Fruit fly (Drosophila melanogaster) whole organism, prepupa: ENCODE data around the gene tkv.
A peak's percentile ranks its signal among the peaks of the same experiment; 100 is the strongest.

ENCODE experiments used
- Blimp-1 ChIP-seq: fragments of 200-800 bp; sonication (Bioruptor generic); optimal IDR thresholded peaks from 3 replicates; lab custom pipeline; 2017; ENCODE audit warnings: missing biosample characterization, missing genetic modification characterization, mild to moderate bottlenecking, moderate library complexity, missing genetic modification reagents
- CG10631 ChIP-seq: fragments of 200-800 bp; sonication (Bioruptor generic); optimal IDR thresholded peaks from 2 replicates; lab custom pipeline; 2016; ENCODE audit warnings: missing biosample characterization, missing genetic modification characterization
- CG11294 ChIP-seq: fragments of 200-800 bp; sonication (Bioruptor generic); IDR thresholded peaks from 2 replicates; pipeline ENCODE4 v1.3.6; 2022; ENCODE audit warnings: missing biosample characterization, missing genetic modification characterization
- CG11762 ChIP-seq: fragments of 200-800 bp; sonication (Bioruptor generic); optimal IDR thresholded peaks from 3 replicates; lab custom pipeline; 2016; ENCODE audit warnings: missing biosample characterization, missing genetic modification characterization; ENCODE audit not compliant: insufficient read depth
- CG15336 ChIP-seq: fragments of 200-800 bp; sonication (Bioruptor generic); IDR thresholded peaks from 2 replicates; pipeline ENCODE4 v1.3.6; 2022; ENCODE audit warnings: missing biosample characterization, missing genetic modification characterization
- CG16779 ChIP-seq: fragments of 200-800 bp; sonication (Bioruptor generic); optimal IDR thresholded peaks from 3 replicates; lab custom pipeline; 2017; ENCODE audit warnings: missing biosample characterization, mild to moderate bottlenecking, missing genetic modification characterization
- CG3032 ChIP-seq: fragments of 200-800 bp; optimal IDR thresholded peaks from 2 replicates; lab custom pipeline; 2019; ENCODE audit warnings: missing biosample characterization, mild to moderate bottlenecking, missing genetic modification characterization, moderate library complexity
- CG31627 ChIP-seq: fragments of 200-800 bp; sonication (Bioruptor generic); optimal IDR thresholded peaks from 3 replicates; lab custom pipeline; 2016; ENCODE audit warnings: missing biosample characterization, missing genetic modification characterization
- CG32006 ChIP-seq: fragments of 200-800 bp; sonication (Bioruptor generic); optimal IDR thresholded peaks from 3 replicates; lab custom pipeline; 2017; ENCODE audit warnings: missing biosample characterization, mild to moderate bottlenecking, missing genetic modification characterization
- CG34406 ChIP-seq: fragments of 200-800 bp; sonication (Bioruptor generic); optimal IDR thresholded peaks from 3 replicates; lab custom pipeline; 2016; ENCODE audit warnings: missing biosample characterization, missing genetic modification characterization
- CG3919 ChIP-seq: fragments of 200-800 bp; sonication (Bioruptor generic); optimal IDR thresholded peaks from 3 replicates; lab custom pipeline; 2016; ENCODE audit warnings: missing biosample characterization, missing genetic modification characterization
- CG6276 ChIP-seq: fragments of 200-800 bp; sonication (Bioruptor generic); optimal IDR thresholded peaks from 2 replicates; lab custom pipeline; 2017; ENCODE audit warnings: missing biosample characterization, mild to moderate bottlenecking, missing genetic modification characterization
- CG6792 ChIP-seq: fragments of 200-800 bp; sonication (Bioruptor generic); optimal IDR thresholded peaks from 3 replicates; lab custom pipeline; 2016; ENCODE audit warnings: missing biosample characterization, missing genetic modification characterization
- CG6854 ChIP-seq: fragments of 200-800 bp; sonication (Bioruptor generic); optimal IDR thresholded peaks from 2 replicates; lab custom pipeline; 2017; ENCODE audit warnings: missing biosample characterization, mild to moderate bottlenecking, missing genetic modification characterization
- CG7368 ChIP-seq: fragments of 200-800 bp; sonication (Bioruptor generic); optimal IDR thresholded peaks from 3 replicates; lab custom pipeline; 2016; ENCODE audit warnings: missing biosample characterization, missing genetic modification characterization
- CG8119 ChIP-seq: fragments of 200-800 bp; sonication (Bioruptor generic); IDR thresholded peaks from 3 replicates; pipeline ENCODE4 v1.3.6; 2022; ENCODE audit warnings: missing biosample characterization, missing genetic modification characterization
- CG8319 ChIP-seq: fragments of 200-800 bp; sonication (Bioruptor generic); optimal IDR thresholded peaks from 3 replicates; lab custom pipeline; 2016; ENCODE audit warnings: missing biosample characterization, missing genetic modification characterization
- CG9139 ChIP-seq: fragments of 200-800 bp; sonication (Bioruptor generic); optimal IDR thresholded peaks from 3 replicates; lab custom pipeline; 2017; ENCODE audit warnings: missing biosample characterization, mild to moderate bottlenecking, missing genetic modification characterization
- Eip75B ChIP-seq: fragments of 200-800 bp; sonication (Bioruptor generic); optimal IDR thresholded peaks from 3 replicates; lab custom pipeline; 2016; ENCODE audit warnings: missing biosample characterization, missing genetic modification characterization
- Eip78C ChIP-seq: fragments of 200-800 bp; sonication (Bioruptor generic); peaks from one replicate; lab custom pipeline; 2016; ENCODE audit warnings: missing biosample characterization, missing genetic modification characterization
- Eip93F ChIP-seq: fragments of 200-800 bp; sonication (Bioruptor generic); optimal IDR thresholded peaks from 2 replicates; lab custom pipeline; 2016; ENCODE audit warnings: missing biosample characterization, mild to moderate bottlenecking, missing genetic modification characterization
- Ets21C ChIP-seq: fragments of 200-800 bp; sonication (Bioruptor generic); optimal IDR thresholded peaks from 3 replicates; lab custom pipeline; 2016; ENCODE audit warnings: missing biosample characterization, missing genetic modification characterization
- Ets96B ChIP-seq: fragments of 200-800 bp; optimal IDR thresholded peaks from 2 replicates; lab custom pipeline; 2019; ENCODE audit warnings: missing biosample characterization, mild to moderate bottlenecking, missing genetic modification characterization, moderate library complexity
- Gug ChIP-seq: fragments of 200-800 bp; sonication (Bioruptor generic); IDR thresholded peaks from 2 replicates; pipeline ENCODE4 v1.3.6; 2022; ENCODE audit warnings: missing biosample characterization, missing genetic modification characterization
- Hr38 ChIP-seq: sonication (Bioruptor generic); optimal IDR thresholded peaks from 2 replicates; lab custom pipeline; 2016; ENCODE audit warnings: missing biosample characterization, missing genetic modification characterization
- Hr39 ChIP-seq: fragments of 200-800 bp; sonication (Bioruptor generic); optimal IDR thresholded peaks from 2 replicates; lab custom pipeline; 2016; ENCODE audit warnings: missing biosample characterization, missing genetic modification characterization
- Hr4 ChIP-seq: fragments of 200-800 bp; sonication (Bioruptor generic); optimal IDR thresholded peaks from 3 replicates; lab custom pipeline; 2016; ENCODE audit warnings: missing biosample characterization, missing genetic modification characterization
- Lpt ChIP-seq: fragments of 200-800 bp; sonication (Bioruptor generic); optimal IDR thresholded peaks from 3 replicates; lab custom pipeline; 2016; ENCODE audit warnings: missing biosample characterization, missing genetic modification characterization
- Met ChIP-seq: fragments of 200-800 bp; sonication (Bioruptor generic); optimal IDR thresholded peaks from 3 replicates; lab custom pipeline; 2016; ENCODE audit warnings: missing biosample characterization, missing genetic modification characterization
- OdsH ChIP-seq: fragments of 200-800 bp; sonication (Bioruptor generic); optimal IDR thresholded peaks from 3 replicates; lab custom pipeline; 2016; ENCODE audit warnings: missing biosample characterization, missing genetic modification characterization
- Smox ChIP-seq: fragments of 200-800 bp; sonication (Bioruptor generic); optimal IDR thresholded peaks from 3 replicates; lab custom pipeline; 2016; ENCODE audit warnings: missing biosample characterization, missing genetic modification characterization
- Sox102F ChIP-seq: fragments of 200-800 bp; sonication (Bioruptor generic); optimal IDR thresholded peaks from 2 replicates; lab custom pipeline; 2016; ENCODE audit warnings: missing biosample characterization, mild to moderate bottlenecking, missing genetic modification characterization
- Sox14 ChIP-seq: fragments of 200-800 bp; sonication (Bioruptor generic); optimal IDR thresholded peaks from 3 replicates; lab custom pipeline; 2016; ENCODE audit warnings: missing biosample characterization, missing genetic modification characterization
- Sox15 ChIP-seq: fragments of 200-800 bp; sonication (Bioruptor generic); optimal IDR thresholded peaks from 3 replicates; lab custom pipeline; 2016; ENCODE audit warnings: missing biosample characterization, missing genetic modification characterization
- achi ChIP-seq: fragments of 200-800 bp; sonication (Bioruptor generic); optimal IDR thresholded peaks from 3 replicates; lab custom pipeline; 2016; ENCODE audit warnings: missing biosample characterization, missing genetic modification characterization
- acj6 ChIP-seq: fragments of 200-800 bp; sonication (Bioruptor generic); optimal IDR thresholded peaks from 3 replicates; lab custom pipeline; 2016; ENCODE audit warnings: missing biosample characterization, missing genetic modification characterization
- dac ChIP-seq: fragments of 200-800 bp; sonication (Bioruptor generic); optimal IDR thresholded peaks from 2 replicates; lab custom pipeline; 2017; ENCODE audit warnings: missing biosample characterization, mild to moderate bottlenecking, missing genetic modification characterization
- dsx ChIP-seq: fragments of 200-800 bp; optimal IDR thresholded peaks from 3 replicates; lab custom pipeline; 2019; ENCODE audit warnings: missing biosample characterization, mild to moderate bottlenecking, missing genetic modification characterization, moderate library complexity; ENCODE audit not compliant: poor library complexity, severe bottlenecking
- esn ChIP-seq: fragments of 200-800 bp; sonication (Bioruptor generic); optimal IDR thresholded peaks from 2 replicates; lab custom pipeline; 2016; ENCODE audit warnings: missing biosample characterization, mild to moderate bottlenecking, missing genetic modification characterization, moderate library complexity
- fd59A ChIP-seq: fragments of 200-800 bp; sonication (Bioruptor generic); optimal IDR thresholded peaks from 2 replicates; lab custom pipeline; 2017; ENCODE audit warnings: missing biosample characterization, mild to moderate bottlenecking, missing genetic modification characterization, missing genetic modification reagents
- fd85E ChIP-seq: fragments of 200-800 bp; sonication (Bioruptor generic); optimal IDR thresholded peaks from 3 replicates; lab custom pipeline; 2016; ENCODE audit warnings: missing biosample characterization, missing genetic modification characterization
- pdm3 ChIP-seq: fragments of 200-800 bp; sonication (Bioruptor generic); optimal IDR thresholded peaks from 3 replicates; lab custom pipeline; 2016; ENCODE audit warnings: missing biosample characterization, missing genetic modification characterization
- ss ChIP-seq, 2 experiments: fragments of 200-800 bp; sonication (Bioruptor generic); optimal IDR thresholded peaks; 2 replicates in 1 of 2; 3 replicates in 1 of 2; lab custom pipeline; 2017 to 2018; ENCODE audit warnings: mild to moderate bottlenecking in 2 of 2, missing biosample characterization in 2 of 2, missing genetic modification characterization in 2 of 2, moderate library complexity in 1 of 2
- svp ChIP-seq: fragments of 200-800 bp; sonication (Bioruptor generic); peaks from one replicate; lab custom pipeline; 2016; ENCODE audit warnings: missing biosample characterization, missing genetic modification characterization
- vri ChIP-seq: fragments of 200-800 bp; sonication (Bioruptor generic); optimal IDR thresholded peaks from 3 replicates; lab custom pipeline; 2016; ENCODE audit warnings: missing biosample characterization, mild to moderate bottlenecking, missing genetic modification characterization

Gene tkv

DNA sequence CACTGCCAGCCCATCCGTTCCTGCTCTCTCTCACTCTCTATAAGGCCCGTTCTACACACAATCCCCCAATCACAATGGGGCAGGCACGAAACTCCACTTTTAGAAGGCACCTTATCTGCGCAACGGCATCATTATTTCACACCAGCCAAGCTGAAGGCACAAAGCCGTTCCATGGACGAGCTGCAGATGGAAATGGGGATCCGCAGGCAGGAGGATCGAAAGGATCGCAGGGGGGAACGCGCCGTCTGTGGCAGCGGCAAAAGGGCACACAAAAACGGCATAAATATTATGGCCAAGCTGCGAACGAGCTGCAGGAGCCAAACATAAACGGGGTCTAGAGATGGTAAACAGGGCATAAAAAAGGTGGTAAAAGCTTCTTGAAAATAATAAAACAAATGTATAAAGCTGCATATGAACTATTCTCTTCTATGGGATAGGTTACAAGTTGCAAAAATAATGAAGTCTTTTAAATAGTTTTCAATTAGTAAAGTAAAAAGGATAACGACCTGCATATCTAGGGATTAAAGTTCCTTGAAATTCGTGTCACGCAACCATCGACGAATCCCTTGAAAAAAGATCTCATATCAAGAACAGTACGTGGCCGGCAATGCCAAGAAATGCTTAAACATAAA lies 18.7 kb downstream of the tkv start (continued):
- TF ChIP-seq pdm3 (GFP tag; lab: Kevin White, UChicago) (peak; percentile 60), svp (GFP tag; lab: Kevin White, UChicago) (peak; percentile 91), CG15336 (GFP tag; lab: Robert Waterston, UW) (no peak), Blimp-1 (GFP tag; lab: Kevin White, UChicago) (peak; percentile 32), CG9139 (peak; percentile 19), CG11762 (GFP tag; lab: Kevin White, UChicago) (no peak), CG6792 (peak; percentile 62), Ets21C (GFP tag; lab: Kevin White, UChicago) (peak; percentile 61), dsx (GFP tag; lab: Kevin White, UChicago) (peak; percentile 66), CG10631 (GFP tag; lab: Kevin White, UChicago) (peak; percentile 73), CG11294 (GFP tag; lab: Robert Waterston, UW) (no peak), CG8119 (0 out of 3 replicates have a peak, but pooled peaks have one; percentile 15), CG6854 (no peak), achi (GFP tag; lab: Kevin White, UChicago) (peak; percentile 56), CG3032 (tag; lab: Kevin White, UChicago) (peak; percentile 74), Hr4 (GFP tag; lab: Kevin White, UChicago) (no peak), CG34406 (peak; percentile 51), CG6276 (no peak), fd85E (GFP tag; lab: Kevin White, UChicago) (no peak), Eip93F (peak; percentile 43), Sox102F (GFP tag; lab: Kevin White, UChicago) (peak; percentile 76), dac (GFP tag; lab: Kevin White, UChicago) (no peak)
- TF ChIP-seq, all 60 proteins: peak for 41

DNA sequence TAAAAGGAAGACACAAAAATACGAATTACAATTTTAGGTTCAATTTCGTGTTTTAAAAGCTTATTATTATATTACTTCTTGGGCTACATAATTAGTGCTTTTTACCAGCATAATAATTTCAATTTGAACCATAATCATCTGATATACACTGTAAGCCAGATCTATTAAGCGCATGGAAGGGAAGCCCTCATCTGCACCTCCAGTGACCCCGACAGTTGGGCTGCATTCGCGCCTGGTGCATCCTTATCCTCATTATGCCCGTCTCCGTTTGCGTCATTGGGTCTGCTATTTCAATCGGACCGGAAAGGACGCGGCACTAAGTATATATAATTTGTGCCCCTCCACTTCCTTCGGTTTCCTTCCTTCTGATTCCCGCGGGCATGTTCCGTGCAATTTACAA lies 19.5 kb downstream of the tkv start:
- TF ChIP-seq Ets96B: peak; percentile 29
- TF ChIP-seq CG7368: no peak
- TF ChIP-seq Lpt (GFP tag; lab: Kevin White, UChicago): no peak
- TF ChIP-seq Ets21C (GFP tag; lab: Kevin White, UChicago): no peak
- no peak for TF ChIP-seq dac (GFP tag; lab: Kevin White, UChicago)
- TF ChIP-seq dsx (GFP tag; lab: Kevin White, UChicago): no peak
- TF ChIP-seq Gug: no peak
- TF ChIP-seq CG16779 (tag; lab: Kevin White, UChicago): no peak
- no peak for TF ChIP-seq CG3919
- no peak for TF ChIP-seq CG8119
- no peak for TF ChIP-seq CG31627 (GFP tag; lab: Kevin White, UChicago)
- TF ChIP-seq vri (GFP tag; lab: Kevin White, UChicago): no peak
- no peak for TF ChIP-seq CG11294 (GFP tag; lab: Robert Waterston, UW)
- peak; percentile 53 for TF ChIP-seq Eip78C (GFP tag; lab: Kevin White, UChicago)
- TF ChIP-seq pdm3 (GFP tag; lab: Kevin White, UChicago): peak; percentile 5
- no peak for TF ChIP-seq achi (GFP tag; lab: Kevin White, UChicago)
- no peak for TF ChIP-seq Eip75B (GFP tag; lab: Kevin White, UChicago)
- no peak for TF ChIP-seq Sox15
- no peak for TF ChIP-seq CG32006
- no peak for TF ChIP-seq CG11762 (GFP tag; lab: Kevin White, UChicago)
- no peak for TF ChIP-seq fd59A (GFP tag; lab: Kevin White, UChicago)
- no peak for TF ChIP-seq Hr38 (GFP tag; lab: Kevin White, UChicago)
- TF ChIP-seq CG8319 (GFP tag; lab: Kevin White, UChicago): no peak
- no peak for TF ChIP-seq ss (GFP tag; optimal IDR thresholded peaks at IDR 0.05; lab: Kevin White, UChicago)
- TF ChIP-seq svp (GFP tag; lab: Kevin White, UChicago): peak; percentile 64

DNA sequence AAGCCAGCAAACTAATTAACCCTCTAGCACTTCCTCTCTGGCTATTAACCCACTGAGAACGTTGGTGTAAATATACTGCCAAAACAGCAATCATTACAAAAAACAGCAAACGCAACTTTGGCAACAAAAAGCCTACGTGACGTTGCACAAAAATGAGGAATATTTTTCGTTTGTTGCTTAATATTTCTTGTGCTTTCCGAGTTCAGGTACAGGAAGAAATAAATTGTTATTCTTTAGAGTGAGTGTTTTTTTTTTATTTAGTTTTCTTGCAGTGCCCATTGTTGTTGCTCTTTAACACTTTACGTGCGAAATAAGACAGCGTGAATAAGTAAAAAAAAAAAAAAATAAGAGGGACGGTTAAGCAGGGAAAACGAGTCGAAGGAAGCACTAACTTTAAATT lies 20.0 kb downstream of the tkv start:
- TF ChIP-seq OdsH (GFP tag; lab: Kevin White, UChicago) (peak; percentile 2), Eip75B (GFP tag; lab: Kevin White, UChicago) (no peak), CG7368 (peak; percentile 15), acj6 (GFP tag; lab: Kevin White, UChicago) (no peak), svp (GFP tag; lab: Kevin White, UChicago) (peak; percentile 67), CG3032 (tag; lab: Kevin White, UChicago) (no peak), vri (GFP tag; lab: Kevin White, UChicago) (peak; percentile 49), Met (peak; percentile 12), Sox102F (GFP tag; lab: Kevin White, UChicago) (peak; percentile 54), Smox (GFP tag; lab: Kevin White, UChicago) (peak; percentile 9), Sox14 (GFP tag; lab: Kevin White, UChicago) (peak; percentile 8), Hr39 (GFP tag; lab: Kevin White, UChicago) (peak; percentile 39), Hr4 (GFP tag; lab: Kevin White, UChicago) (no peak), esn (GFP tag; lab: Kevin White, UChicago) (peak; percentile 28), Eip78C (GFP tag; lab: Kevin White, UChicago) (peak; percentile 63), CG31627 (GFP tag; lab: Kevin White, UChicago) (peak; percentile 10)
